Worm (Caenorhabditis elegans): ENCODE measurements around the gene srz-32.

DNA sequence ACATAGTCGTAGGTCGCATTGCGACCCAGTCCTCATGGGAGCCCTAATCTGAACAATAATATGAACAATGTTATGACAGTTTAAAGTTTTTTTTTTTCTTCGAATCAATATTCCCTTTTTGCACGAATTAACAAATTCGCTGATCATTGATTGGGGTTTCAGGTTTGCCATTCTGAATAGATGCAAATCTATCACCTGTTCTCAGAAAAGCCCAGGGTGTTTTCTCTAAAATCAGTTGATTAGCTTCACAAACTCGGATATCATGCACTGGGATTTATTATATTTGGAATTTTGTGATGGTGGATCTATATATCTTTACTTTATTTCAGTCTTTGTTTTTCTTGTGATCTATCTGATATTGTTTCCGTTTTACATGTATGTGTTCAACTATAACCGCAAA is 17.2 kb downstream of the srz-32 start, which contains the start of gene srz-23:
- no peak for TF ChIP-seq tbx-2 (tag; optimal IDR thresholded peaks at IDR 0.05)
- TF ChIP-seq ceh-48 (tag; optimal IDR thresholded peaks at IDR 0.05) = no peak
